Worm (Caenorhabditis elegans): ENCODE results near the gene apc-17.
A peak's percentile ranks its signal among the peaks of the same experiment; 100 is the strongest.

apc-17 gene

ce11 chrII:11149866-11150685 lies 42.1 kb downstream of the apc-17 start (continued):
- TF ChIP-seq attf-6 (GFP tag; IDR thresholded peaks at IDR 0.05) (0 out of 2 replicates have a peak, but pooled peaks have one; percentile 10), ztf-22 (GFP tag; optimal IDR thresholded peaks at IDR 0.05) (peak; percentile 73), fkh-3 (tag; optimal IDR thresholded peaks at IDR 0.05) (peak; percentile 19), let-526 (GFP tag; IDR thresholded peaks at IDR 0.05) (peak; percentile 71), lag-1 (GFP tag; IDR thresholded peaks at IDR 0.05) (no peak), ceh-79 (tag; optimal IDR thresholded peaks at IDR 0.05) (no peak), nhr-120 (GFP tag; IDR thresholded peaks at IDR 0.05) (no peak), pbrm-1 (GFP tag; IDR thresholded peaks at IDR 0.05) (peak; percentile 70; the same call in 1 of the 2 replicates), F52B5.7 (tag; optimal IDR thresholded peaks at IDR 0.05) (peak; percentile 55), T07F8.4 (tag; optimal IDR thresholded peaks at IDR 0.05) (no peak), madf-3 (GFP tag; IDR thresholded peaks at IDR 0.05) (peak; percentile 77), ceh-91 (GFP tag; IDR thresholded peaks at IDR 0.05) (no peak), ztf-25 (GFP tag; IDR thresholded peaks at IDR 0.05) (0 out of 2 replicates have a peak, but pooled peaks have one; percentile 10), nfya-1 (tag; optimal IDR thresholded peaks at IDR 0.05; ENCODE audit: borderline replicate concordance, insufficient read depth) (no peak), F23B12.7 (tag; optimal IDR thresholded peaks at IDR 0.05; ENCODE audit: insufficient read depth) (no peak), athp-1 (tag; optimal IDR thresholded peaks at IDR 0.05) (no peak), sea-2 (GFP tag; IDR thresholded peaks at IDR 0.05) (no peak), Y95B8A.8 (GFP tag; IDR thresholded peaks at IDR 0.05) (peak; percentile 87), ztf-28 (GFP tag; IDR thresholded peaks at IDR 0.05) (0 out of 2 replicates have a peak, but pooled peaks have one; percentile 37), hlh-12 (tag; optimal IDR thresholded peaks at IDR 0.05) (no peak), zim-3 (tag; optimal IDR thresholded peaks at IDR 0.05) (no peak), repo-1 (tag; optimal IDR thresholded peaks at IDR 0.05) (peak; percentile 91), mxl-1 (tag; optimal IDR thresholded peaks at IDR 0.05) (no peak), hsf-1 (GFP tag; IDR thresholded peaks at IDR 0.05) (0 out of 2 replicates have a peak, but pooled peaks have one; percentile 17), nhr-80 (tag; optimal IDR thresholded peaks at IDR 0.05) (peak; percentile 24), mcd-1 (GFP tag; IDR thresholded peaks at IDR 0.05) (peak; percentile 63), lin-54 (GFP tag; optimal IDR thresholded peaks at IDR 0.05) (peak; percentile 34), aptf-2 (GFP tag; conservative IDR thresholded peaks at IDR 0.05) (no peak), tlf-1 (GFP tag; optimal IDR thresholded peaks at IDR 0.05) (peak; percentile 90), F10E7.11 (tag; optimal IDR thresholded peaks at IDR 0.05) (peak; percentile 52), F33H1.4 (GFP tag; IDR thresholded peaks at IDR 0.05) (no peak; the same call in 1 of the 2 replicates), snpc-4 (GFP tag; optimal IDR thresholded peaks at IDR 0.05) (no peak), snpc-4 (tag; optimal IDR thresholded peaks at IDR 0.05) (peak in 3 of 4 experiments; percentile 10 to 17 (median 16)), cebp-2 (GFP tag; IDR thresholded peaks at IDR 0.05) (0 out of 2 replicates have a peak, but pooled peaks have one; percentile 29), dpl-1 (GFP tag; optimal IDR thresholded peaks at IDR 0.05) (no peak), egl-44 (GFP tag; IDR thresholded peaks at IDR 0.05) (peak; percentile 40; the same call in 1 of the 2 replicates), hmg-1.2 (GFP tag; IDR thresholded peaks at IDR 0.05) (0 out of 2 replicates have a peak, but pooled peaks have one; percentile 31), ets-4 (GFP tag; optimal IDR thresholded peaks at IDR 0.05) (peak; percentile 12), rpc-1 (optimal IDR thresholded peaks at IDR 0.05) (no peak), rpc-1 (tag; optimal IDR thresholded peaks at IDR 0.05) (no peak), chd-7 (tag; optimal IDR thresholded peaks at IDR 0.05) (peak; percentile 76)

Measured in whole organism, young adult.